Fruit fly (Drosophila melanogaster): ENCODE measurements around the gene CG42460.

CG42460 gene

dm6 chr2L:3373242-3373641 lies 15.1 kb downstream of the CG42460 start, which contains the start of gene GramD1B (continued):
- TF ChIP-seq pho (GFP tag; optimal IDR thresholded peaks at IDR 0.05) = no peak
- no peak for TF ChIP-seq Asciz (GFP tag; optimal IDR thresholded peaks at IDR 0.05)
- TF ChIP-seq CG3407 (GFP tag; optimal IDR thresholded peaks at IDR 0.05) = no peak
- no peak for TF ChIP-seq CG13424 (tag; optimal IDR thresholded peaks at IDR 0.05)
- no peak for TF ChIP-seq CG6654 (GFP tag; optimal IDR thresholded peaks at IDR 0.05)
- no peak for TF ChIP-seq CG6689 (GFP tag; IDR thresholded peaks at IDR 0.05)
- TF ChIP-seq ttk (GFP tag; IDR thresholded peaks at IDR 0.05) = no peak
- TF ChIP-seq grn (GFP tag; optimal IDR thresholded peaks at IDR 0.05) = no peak
- no peak for TF ChIP-seq prd (optimal IDR thresholded peaks at IDR 0.05)
- 0 out of 3 replicates have a peak, but pooled peaks have one; percentile 27 for TF ChIP-seq prd (GFP tag; IDR thresholded peaks at IDR 0.05)
- TF ChIP-seq dmrt11E (tag; optimal IDR thresholded peaks at IDR 0.05) = no peak
- TF ChIP-seq Dll (GFP tag; IDR thresholded peaks at IDR 0.05; ENCODE audit: partially characterized antibody) = no peak
- TF ChIP-seq zen (tag; optimal IDR thresholded peaks at IDR 0.05) = peak; percentile 25
- no peak for TF ChIP-seq lov (optimal IDR thresholded peaks at IDR 0.05)
- no peak for TF ChIP-seq lov (GFP tag; IDR thresholded peaks at IDR 0.05)
- no peak for TF ChIP-seq Oaz (GFP tag; IDR thresholded peaks at IDR 0.05)
- peak; percentile 53 for TF ChIP-seq CG12299 (tag; optimal IDR thresholded peaks at IDR 0.05)
- peak in 1 of 2 experiments; percentile 22 for TF ChIP-seq dpn (GFP tag; optimal IDR thresholded peaks at IDR 0.05)
- no peak for TF ChIP-seq slp2 (GFP tag; optimal IDR thresholded peaks at IDR 0.05)
- TF ChIP-seq Drgx (GFP tag; IDR thresholded peaks at IDR 0.05) = no peak
- TF ChIP-seq H2.0 (GFP tag; IDR thresholded peaks at IDR 0.05) = no peak
- TF ChIP-seq yki (optimal IDR thresholded peaks at IDR 0.05) = no peak
- TF ChIP-seq HLH54F (GFP tag; optimal IDR thresholded peaks at IDR 0.05) = no peak
- no peak for TF ChIP-seq hkb (optimal IDR thresholded peaks at IDR 0.05)
- TF ChIP-seq hkb (GFP tag; IDR thresholded peaks at IDR 0.05) = no peak
- TF ChIP-seq CG12659 (GFP tag; optimal IDR thresholded peaks at IDR 0.05) = peak; percentile 56
- TF ChIP-seq Stat92E (GFP tag; optimal IDR thresholded peaks at IDR 0.05) = peak in 1 of 3 experiments; percentile 10
- TF ChIP-seq Fer3 (tag; optimal IDR thresholded peaks at IDR 0.05) = no peak
- no peak for TF ChIP-seq CG10321 (GFP tag; IDR thresholded peaks at IDR 0.05)
- no peak for TF ChIP-seq dmrt99B (tag; optimal IDR thresholded peaks at IDR 0.05)
- no peak for TF ChIP-seq da (GFP tag; optimal IDR thresholded peaks at IDR 0.05)
- no peak for TF ChIP-seq odd (GFP tag; optimal IDR thresholded peaks at IDR 0.05)
- no peak for TF ChIP-seq CG7357 (GFP tag; IDR thresholded peaks at IDR 0.05)
- no peak for TF ChIP-seq oc (tag; optimal IDR thresholded peaks at IDR 0.05)
- peak; percentile 51 for TF ChIP-seq CG8924 (tag; optimal IDR thresholded peaks at IDR 0.05)
- peak; percentile 33 for TF ChIP-seq Myb (GFP tag; optimal IDR thresholded peaks at IDR 0.05)
- no peak for TF ChIP-seq Bteb2 (GFP tag; optimal IDR thresholded peaks at IDR 0.05)
- no peak for TF ChIP-seq Hr3 (GFP tag; optimal IDR thresholded peaks at IDR 0.05)
- TF ChIP-seq Ets65A (GFP tag) = no peak
- peak; percentile 96 for TF ChIP-seq CG10267 (tag; optimal IDR thresholded peaks at IDR 0.05)
- no peak for TF ChIP-seq CG17385 (GFP tag; optimal IDR thresholded peaks at IDR 0.05)
- TF ChIP-seq CG15011 (GFP tag; optimal IDR thresholded peaks at IDR 0.05) = no peak
- no peak for TF ChIP-seq CG18476 (GFP tag; optimal IDR thresholded peaks at IDR 0.05)
- no peak for TF ChIP-seq CG10959 (GFP tag; IDR thresholded peaks at IDR 0.05)
- TF ChIP-seq luna (GFP tag; optimal IDR thresholded peaks at IDR 0.05) = no peak
- TF ChIP-seq CG33213 (GFP tag; optimal IDR thresholded peaks at IDR 0.05) = peak; percentile 47
- no peak for TF ChIP-seq crc (GFP tag; optimal IDR thresholded peaks at IDR 0.05)
- TF ChIP-seq peb (GFP tag; IDR thresholded peaks at IDR 0.05) = no peak
- TF ChIP-seq CG42726 (GFP tag; IDR thresholded peaks at IDR 0.05; ENCODE audit: partially characterized antibody) = no peak
- no peak for TF ChIP-seq btn (GFP tag; optimal IDR thresholded peaks at IDR 0.05)
- TF ChIP-seq Elba2 (GFP tag; optimal IDR thresholded peaks at IDR 0.05) = no peak
- TF ChIP-seq MBD-R2 (GFP tag; IDR thresholded peaks at IDR 0.05) = peak; percentile 43; the same call in 1 of the 2 replicates
- no peak for TF ChIP-seq CG11723 (GFP tag; optimal IDR thresholded peaks at IDR 0.05)
